Worm (Caenorhabditis elegans): ENCODE results near the gene ZC132.11.

- TF ChIP-seq nhr-77 (tag; optimal IDR thresholded peaks at IDR 0.05) (no peak), mdl-1 (tag; optimal IDR thresholded peaks at IDR 0.05) (no peak), nhr-25 (tag; optimal IDR thresholded peaks at IDR 0.05; ENCODE audit: borderline replicate concordance, insufficient read depth) (no peak), hmg-1.1 (GFP tag; IDR thresholded peaks at IDR 0.05) (no peak)
Measured at ce11 chrV:4325415-4325814, 26.9 kb upstream of the ZC132.11 start, which contains the start of gene nhr-125.
